Worm (Caenorhabditis elegans): Measurements from ENCODE around the gene clc-27.
A peak's percentile ranks its signal among the peaks of the same experiment; 100 is the strongest.

clc-27 gene

DNA sequence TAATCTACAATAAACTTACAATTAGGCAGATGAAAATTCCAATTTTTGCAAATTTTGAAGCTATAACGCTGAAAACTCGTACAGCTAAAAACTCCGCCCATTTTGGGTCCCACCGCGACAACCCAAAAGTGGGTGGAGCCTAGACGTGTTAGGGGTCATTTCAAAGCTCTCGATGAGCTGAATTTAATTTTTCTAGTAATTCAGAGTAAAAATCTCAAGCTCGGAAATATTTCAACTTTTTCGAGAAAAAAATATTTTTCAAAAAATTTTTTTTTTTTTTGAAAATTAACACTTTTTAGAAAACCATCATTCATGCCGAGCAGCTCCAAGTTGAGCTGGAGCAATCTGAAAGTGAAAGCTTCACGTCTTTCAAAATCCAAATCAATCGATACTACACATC is 6.9 kb upstream of the clc-27 start, which contains the start of gene R06B10.7:
TSS of gene R06B10.7 (minus strand) at position 101 of the 400 bp plus-strand sequence.
- no peak for TF ChIP-seq lin-39 (tag; optimal IDR thresholded peaks at IDR 0.05)
- no peak for TF ChIP-seq lin-13 (GFP tag; optimal IDR thresholded peaks at IDR 0.05)
- no peak for TF ChIP-seq ZK546.5 (tag; optimal IDR thresholded peaks at IDR 0.05)
- TF ChIP-seq sma-3 (GFP tag; optimal IDR thresholded peaks at IDR 0.05), result no peak
- TF ChIP-seq nhr-77 (tag; optimal IDR thresholded peaks at IDR 0.05), result no peak
- TF ChIP-seq elt-1 (tag; optimal IDR thresholded peaks at IDR 0.05), result no peak
- TF ChIP-seq nhr-11 (tag; optimal IDR thresholded peaks at IDR 0.05), result no peak
- no peak for TF ChIP-seq lsy-2 (tag; optimal IDR thresholded peaks at IDR 0.05)

DNA sequence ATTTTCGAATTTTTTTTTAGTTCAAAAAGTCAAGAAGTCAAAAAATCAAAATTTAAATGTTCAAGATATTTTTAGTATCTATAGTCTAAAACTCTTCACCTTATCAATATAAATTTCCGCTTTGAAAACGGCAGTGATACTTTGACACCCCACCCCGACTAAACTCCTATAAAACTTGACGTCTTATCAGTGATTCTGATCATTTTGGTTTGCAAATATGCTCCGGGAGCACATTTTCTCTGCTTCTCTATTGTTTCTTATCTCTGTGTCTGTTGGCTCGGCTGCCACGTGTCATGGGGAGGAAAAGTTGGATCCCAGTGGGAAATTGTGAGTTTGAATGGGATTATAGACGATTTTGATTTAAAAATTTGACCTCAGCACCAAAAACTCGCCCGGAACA is 5.7 kb upstream of the clc-27 start, which contains the start of gene clec-150:
TSS of gene clec-150 (plus strand) at position 198 of the 400 bp plus-strand sequence.
- TF ChIP-seq nhr-23 (tag; optimal IDR thresholded peaks at IDR 0.05), result no peak
- no peak for TF ChIP-seq peb-1 (tag; optimal IDR thresholded peaks at IDR 0.05)
- TF ChIP-seq nhr-129 (tag; optimal IDR thresholded peaks at IDR 0.05), result no peak
- peak; percentile 46 for TF ChIP-seq gmeb-1 (tag; optimal IDR thresholded peaks at IDR 0.05)
- no peak for TF ChIP-seq lin-13 (GFP tag; optimal IDR thresholded peaks at IDR 0.05)
- peak; percentile 70 for TF ChIP-seq fos-1 (tag; optimal IDR thresholded peaks at IDR 0.05)
- TF ChIP-seq sma-9 (GFP tag; optimal IDR thresholded peaks at IDR 0.05), result no peak
- no peak for TF ChIP-seq sma-9 (tag; optimal IDR thresholded peaks at IDR 0.05)
- no peak for TF ChIP-seq sem-4 (tag; optimal IDR thresholded peaks at IDR 0.05)
- no peak for TF ChIP-seq lsy-2 (tag; optimal IDR thresholded peaks at IDR 0.05)
- no peak for TF ChIP-seq unc-55 (GFP tag; optimal IDR thresholded peaks at IDR 0.05)
- no peak for TF ChIP-seq nhr-237 (tag; optimal IDR thresholded peaks at IDR 0.05)
- peak; percentile 91 for TF ChIP-seq crh-2 (tag; optimal IDR thresholded peaks at IDR 0.05)
- TF ChIP-seq ZK546.5 (tag; optimal IDR thresholded peaks at IDR 0.05), result no peak
- TF ChIP-seq nhr-12 (tag; optimal IDR thresholded peaks at IDR 0.05), result no peak
- no peak for TF ChIP-seq elt-1 (tag; optimal IDR thresholded peaks at IDR 0.05)
- TF ChIP-seq ztf-11 (tag; optimal IDR thresholded peaks at IDR 0.05), result no peak

DNA sequence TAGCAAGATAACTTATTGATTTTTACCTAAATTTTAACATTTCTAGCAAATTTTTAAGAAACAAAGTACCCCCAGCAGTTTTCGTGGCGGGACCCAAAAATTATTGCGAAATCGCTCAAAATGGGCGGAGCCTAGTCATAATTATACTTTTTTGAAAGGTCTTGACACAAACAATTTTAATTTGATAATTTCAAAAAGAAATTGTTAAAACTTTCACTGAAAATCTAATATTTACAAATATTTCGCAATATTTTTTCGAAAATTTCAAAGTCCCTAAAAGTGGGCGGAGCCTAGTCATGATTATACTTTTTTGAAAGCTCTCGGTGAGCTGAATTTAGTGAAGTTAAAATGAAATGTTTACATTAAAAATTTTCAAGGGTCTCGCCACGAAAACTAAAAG is 3.7 kb upstream of the clc-27 start:
- no peak for TF ChIP-seq F13H6.1 (tag; optimal IDR thresholded peaks at IDR 0.05)
- TF ChIP-seq sma-3 (GFP tag; optimal IDR thresholded peaks at IDR 0.05), result no peak
- no peak for TF ChIP-seq Y55F3AM.14 (GFP tag; optimal IDR thresholded peaks at IDR 0.05)
- no peak for TF ChIP-seq ztf-4 (tag; optimal IDR thresholded peaks at IDR 0.05)
- TF ChIP-seq mab-5 (tag; optimal IDR thresholded peaks at IDR 0.05), result no peak
- TF ChIP-seq nhr-12 (tag; optimal IDR thresholded peaks at IDR 0.05), result no peak
- TF ChIP-seq blmp-1 (tag; optimal IDR thresholded peaks at IDR 0.05; ENCODE audit: insufficient read depth), result no peak
- no peak for TF ChIP-seq unc-62 (GFP tag; optimal IDR thresholded peaks at IDR 0.05)
- TF ChIP-seq alr-1 (tag; optimal IDR thresholded peaks at IDR 0.05), result no peak
- no peak for TF ChIP-seq nhr-129 (tag; optimal IDR thresholded peaks at IDR 0.05)
- TF ChIP-seq nhr-237 (tag; optimal IDR thresholded peaks at IDR 0.05), result no peak
- no peak for TF ChIP-seq dmd-4 (tag; optimal IDR thresholded peaks at IDR 0.05)
- TF ChIP-seq nhr-10 (tag; optimal IDR thresholded peaks at IDR 0.05), result no peak
- TF ChIP-seq nhr-77 (tag; optimal IDR thresholded peaks at IDR 0.05), result no peak
- TF ChIP-seq ztf-1 (GFP tag; conservative IDR thresholded peaks at IDR 0.05), result no peak
- TF ChIP-seq nhr-23 (tag; optimal IDR thresholded peaks at IDR 0.05), result no peak

DNA sequence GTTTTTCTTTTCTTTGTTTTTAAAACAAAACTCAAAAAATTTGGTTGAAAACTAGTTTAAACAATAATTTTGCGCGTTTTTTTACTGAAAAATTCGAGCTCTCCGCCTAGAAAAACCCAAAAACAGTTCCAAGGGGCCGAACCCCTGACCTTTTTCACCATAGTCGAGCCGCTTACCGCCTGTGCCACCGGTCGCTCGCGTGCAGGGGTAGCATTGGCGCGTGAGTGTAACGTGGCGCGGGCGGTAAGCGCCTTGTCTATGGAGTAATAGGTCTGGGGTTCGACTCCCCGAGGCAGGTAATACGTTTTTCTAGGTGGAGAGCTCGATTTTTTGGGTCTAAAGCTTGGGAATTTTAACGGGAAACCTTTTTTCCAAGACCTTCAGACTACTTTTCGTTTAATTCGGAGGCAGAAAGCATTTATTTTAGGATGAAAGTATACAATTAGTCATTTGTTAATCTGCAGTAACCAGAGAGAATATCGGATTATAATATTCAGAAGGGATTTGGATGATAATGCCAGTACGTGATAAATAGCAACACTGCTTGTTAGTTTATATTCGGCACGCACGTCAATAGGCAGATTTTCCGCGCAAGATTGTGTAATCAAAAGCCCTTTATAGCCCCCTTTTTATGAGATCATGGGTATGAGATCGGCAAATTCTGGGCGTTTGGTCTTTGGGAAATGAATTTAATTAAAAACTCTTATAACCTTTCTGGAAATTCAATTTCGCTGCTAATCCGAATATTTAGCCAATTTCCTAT is 867 bp upstream of the clc-27 start:
- TF ChIP-seq lin-11 (tag; optimal IDR thresholded peaks at IDR 0.05), result no peak
- no peak for TF ChIP-seq F13H6.1 (tag; optimal IDR thresholded peaks at IDR 0.05)
- no peak for TF ChIP-seq nhr-12 (tag; optimal IDR thresholded peaks at IDR 0.05)
- TF ChIP-seq blmp-1 (tag; optimal IDR thresholded peaks at IDR 0.05; ENCODE audit: insufficient read depth), result no peak
- TF ChIP-seq nhr-25 (tag; optimal IDR thresholded peaks at IDR 0.05), result no peak
- no peak for TF ChIP-seq snpc-4 (tag; optimal IDR thresholded peaks at IDR 0.05)
- TF ChIP-seq mab-5 (tag; optimal IDR thresholded peaks at IDR 0.05), result no peak
- no peak for TF ChIP-seq ztf-1 (GFP tag; conservative IDR thresholded peaks at IDR 0.05)
- TF ChIP-seq lin-13 (GFP tag; optimal IDR thresholded peaks at IDR 0.05), result no peak

DNA sequence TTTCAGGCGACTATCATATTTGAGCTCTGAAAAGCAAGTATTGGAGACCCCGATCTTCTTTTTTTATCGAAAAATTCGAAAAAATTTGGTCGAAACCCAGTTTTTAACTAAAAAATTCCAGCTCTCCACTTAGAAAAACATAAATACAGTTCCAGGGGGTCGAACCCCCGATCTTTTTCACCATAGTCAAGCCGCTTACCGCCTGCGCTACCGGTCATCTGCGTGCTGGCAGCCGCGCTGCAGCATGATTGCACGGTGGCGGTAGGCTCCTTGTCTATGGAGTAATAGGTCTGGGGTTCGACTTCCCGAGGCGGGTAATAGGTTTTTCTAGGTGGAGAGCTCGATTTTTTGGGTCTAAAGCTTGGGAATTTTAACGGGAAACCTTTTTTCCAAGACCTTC is 1.6 kb downstream of the clc-27 start, which contains the start of gene clc-24:
TSS of gene clc-24 (plus strand) at position 263 of the 400 bp plus-strand sequence.
- TF ChIP-seq ama-1 (optimal IDR thresholded peaks at IDR 0.05) (no peak), egl-27 (tag; optimal IDR thresholded peaks at IDR 0.05) (no peak), lin-13 (GFP tag; optimal IDR thresholded peaks at IDR 0.05) (no peak), sma-3 (GFP tag; optimal IDR thresholded peaks at IDR 0.05) (no peak), ceh-82 (tag; optimal IDR thresholded peaks at IDR 0.05) (no peak), mbf-1 (tag; optimal IDR thresholded peaks at IDR 0.05) (no peak), ZK546.5 (tag; optimal IDR thresholded peaks at IDR 0.05) (no peak)
